Worm (Caenorhabditis elegans) whole organism, L3 larva: Measurements from ENCODE around the gene F11C7.6.
A peak's percentile ranks its signal among the peaks of the same experiment; 100 is the strongest.

Source experiments
- nhr-25 ChIP-seq: sonication (generic microtip); optimal IDR thresholded peaks from 2 replicates; lab custom pipeline; 2017; ENCODE audit warnings: missing biosample characterization, missing genetic modification characterization
- nhr-28 ChIP-seq: fragments of 150-350 bp; optimal IDR thresholded peaks from 2 replicates; lab custom pipeline; 2014; ENCODE audit warnings: missing biosample characterization, missing genetic modification characterization

ce11 chrX:17419813-17420584 is 18.6 kb downstream of the F11C7.6 start:
- TF ChIP-seq nhr-25 (tag; lab: Kevin White, UChicago) (peak; percentile 87), nhr-28 (tag; lab: Kevin White, UChicago) (no peak)
